Worm (Caenorhabditis elegans) whole organism, L1 larva: ENCODE data around the gene mlt-11.
A peak's percentile ranks its signal among the peaks of the same experiment; 100 is the strongest.

ENCODE experiments used
- C34B4.2 ChIP-seq: sonication (generic microtip); optimal IDR thresholded peaks from 2 replicates; lab custom pipeline; 2017; ENCODE audit warnings: mild to moderate bottlenecking, missing genetic modification characterization, missing compliant biosample characterization
- aha-1 ChIP-seq: fragments of 150-350 bp; optimal IDR thresholded peaks from 2 replicates; lab custom pipeline; 2014; ENCODE audit warnings: missing biosample characterization, missing genetic modification characterization
- ama-1 ChIP-seq: fragments of 150-350 bp; optimal IDR thresholded peaks from 2 replicates; lab custom pipeline; 2014
- blmp-1 ChIP-seq: fragments of 150-350 bp; optimal IDR thresholded peaks from 2 replicates; lab custom pipeline; 2014; ENCODE audit warnings: missing biosample characterization, missing genetic modification characterization
- ceh-63 ChIP-seq: fragments of 200-800 bp; sonication (Bioruptor generic); optimal IDR thresholded peaks from 2 replicates; lab custom pipeline; 2018; ENCODE audit warnings: mild to moderate bottlenecking, missing genetic modification characterization, missing compliant biosample characterization
- ceh-88 ChIP-seq: fragments of 200-800 bp; sonication (Bioruptor generic); IDR thresholded peaks from 2 replicates; pipeline ENCODE4 v1.3.6; 2022; ENCODE audit warnings: missing genetic modification characterization, missing compliant biosample characterization
- ces-1 ChIP-seq: fragments of 150-350 bp; optimal IDR thresholded peaks from 2 replicates; lab custom pipeline; 2014; ENCODE audit warnings: missing biosample characterization, missing genetic modification reagents, missing genetic modification characterization
- dpl-1 ChIP-seq, 3 experiments: fragments of 150-350 bp in 2 of 3; sonication (generic microtip) in 1 of 3; optimal IDR thresholded peaks; 2 replicates each; lab custom pipeline; 2014 to 2017; ENCODE audit warnings: missing biosample characterization in 3 of 3, missing genetic modification characterization in 3 of 3, missing genetic modification reagents in 3 of 3
- egl-27 ChIP-seq, 2 experiments: fragments of 150-350 bp in 1 of 2; sonication (generic microtip); optimal IDR thresholded peaks; 3 replicates each; lab custom pipeline; 2017 to 2018; ENCODE audit warnings: missing biosample characterization in 2 of 2, missing genetic modification characterization in 2 of 2, missing genetic modification reagents in 2 of 2
- elt-3 ChIP-seq, 6 experiments: fragments of 150-350 bp in 1 of 6; sonication (generic microtip); optimal IDR thresholded peaks; 2 replicates each; lab custom pipeline; 2017 to 2018; ENCODE audit warnings: missing biosample characterization in 6 of 6, missing genetic modification characterization in 6 of 6, inconsistent platforms in 1 of 6
- fkh-8 ChIP-seq: sonication (generic microtip); optimal IDR thresholded peaks from 2 replicates; lab custom pipeline; 2016; ENCODE audit warnings: mild to moderate bottlenecking, missing genetic modification characterization, missing compliant biosample characterization
- fos-1 ChIP-seq: fragments of 150-350 bp; optimal IDR thresholded peaks from 2 replicates; lab custom pipeline; 2014; ENCODE audit warnings: missing biosample characterization, missing genetic modification characterization
- isw-1 ChIP-seq: fragments of 200-800 bp; sonication (Bioruptor generic); IDR thresholded peaks from 2 replicates; pipeline ENCODE4 v1.3.6; 2022; ENCODE audit warnings: missing genetic modification characterization, missing compliant biosample characterization
- lin-13 ChIP-seq: fragments of 150-350 bp; optimal IDR thresholded peaks from 2 replicates; lab custom pipeline; 2014; ENCODE audit warnings: missing biosample characterization, missing genetic modification reagents, missing genetic modification characterization
- lin-14 ChIP-seq: fragments of 200-800 bp; sonication (Bioruptor generic); optimal IDR thresholded peaks from 2 replicates; lab custom pipeline; 2018; ENCODE audit warnings: mild to moderate bottlenecking, missing genetic modification characterization, moderate library complexity, missing compliant biosample characterization
- lin-15B ChIP-seq: fragments of 150-350 bp; sonication (generic microtip); optimal IDR thresholded peaks from 3 replicates; lab custom pipeline; 2014; ENCODE audit warnings: missing biosample characterization, missing genetic modification characterization
- mab-9 ChIP-seq: fragments of 200-800 bp; sonication (Bioruptor generic); IDR thresholded peaks from 2 replicates; pipeline ENCODE4 v1.3.6; 2022; ENCODE audit warnings: missing genetic modification reagents, missing genetic modification characterization, missing compliant biosample characterization
- nhr-11 ChIP-seq: fragments of 150-350 bp; optimal IDR thresholded peaks from 2 replicates; lab custom pipeline; 2014; ENCODE audit warnings: missing biosample characterization, missing genetic modification characterization
- nhr-20 ChIP-seq: sonication (generic microtip); optimal IDR thresholded peaks from 2 replicates; lab custom pipeline; 2016; ENCODE audit warnings: mild to moderate bottlenecking, missing genetic modification characterization, missing compliant biosample characterization
- nhr-237 ChIP-seq: fragments of 150-350 bp; optimal IDR thresholded peaks from 2 replicates; lab custom pipeline; 2014; ENCODE audit warnings: missing biosample characterization, missing genetic modification characterization
- nhr-28 ChIP-seq: fragments of 150-350 bp; optimal IDR thresholded peaks from 2 replicates; lab custom pipeline; 2014; ENCODE audit warnings: missing biosample characterization, missing genetic modification characterization
- nhr-71 ChIP-seq: sonication (generic microtip); optimal IDR thresholded peaks from 2 replicates; lab custom pipeline; 2016; ENCODE audit warnings: mild to moderate bottlenecking, missing genetic modification characterization, moderate library complexity, missing compliant biosample characterization
- nhr-76 ChIP-seq: sonication (generic microtip); optimal IDR thresholded peaks from 2 replicates; lab custom pipeline; 2017; ENCODE audit warnings: missing biosample characterization, missing genetic modification characterization
- pag-3 ChIP-seq: sonication (generic microtip); optimal IDR thresholded peaks from 2 replicates; lab custom pipeline; 2017; ENCODE audit warnings: missing genetic modification characterization, mild to moderate bottlenecking, missing compliant biosample characterization, antibody characterized with exemption, borderline replicate concordance; ENCODE audit not compliant: insufficient read depth
- rnt-1 ChIP-seq: sonication (generic microtip); optimal IDR thresholded peaks from 2 replicates; lab custom pipeline; 2016; ENCODE audit warnings: mild to moderate bottlenecking, missing genetic modification characterization, moderate library complexity, missing compliant biosample characterization
- skn-1 ChIP-seq: fragments of 150-350 bp; optimal IDR thresholded peaks from 2 replicates; lab custom pipeline; 2014; ENCODE audit warnings: missing biosample characterization, missing genetic modification characterization
- snu-23 ChIP-seq: sonication (generic microtip); optimal IDR thresholded peaks from 2 replicates; lab custom pipeline; 2016; ENCODE audit warnings: missing genetic modification characterization, missing compliant biosample characterization
- sox-4 ChIP-seq: sonication (generic microtip); optimal IDR thresholded peaks from 2 replicates; lab custom pipeline; 2016; ENCODE audit warnings: missing genetic modification characterization, missing compliant biosample characterization
- sup-37 ChIP-seq: fragments of 200-800 bp; sonication (Bioruptor generic); optimal IDR thresholded peaks from 2 replicates; lab custom pipeline; 2018; ENCODE audit warnings: mild to moderate bottlenecking, missing genetic modification characterization, missing compliant biosample characterization
- tbx-2 ChIP-seq: sonication (generic microtip); optimal IDR thresholded peaks from 2 replicates; lab custom pipeline; 2016; ENCODE audit warnings: missing genetic modification characterization, missing compliant biosample characterization
- tlp-1 ChIP-seq: fragments of 150-350 bp; optimal IDR thresholded peaks from 2 replicates; lab custom pipeline; 2014; ENCODE audit warnings: missing biosample characterization, missing genetic modification characterization
- unc-130 ChIP-seq: fragments of 150-350 bp; optimal IDR thresholded peaks from 2 replicates; lab custom pipeline; 2017; ENCODE audit warnings: missing biosample characterization, missing genetic modification characterization, inconsistent platforms
- unc-98 ChIP-seq: fragments of 200-800 bp; sonication (Bioruptor generic); IDR thresholded peaks from 2 replicates; pipeline ENCODE4 v1.3.6; 2022; ENCODE audit warnings: missing genetic modification characterization, missing compliant biosample characterization
- vab-15 ChIP-seq: sonication (generic microtip); optimal IDR thresholded peaks from 2 replicates; lab custom pipeline; 2017; ENCODE audit warnings: missing genotype, mild to moderate bottlenecking, missing genetic modification characterization, missing compliant biosample characterization
- zag-1 ChIP-seq: fragments of 150-350 bp; optimal IDR thresholded peaks from 2 replicates; lab custom pipeline; 2014; ENCODE audit warnings: missing biosample characterization, missing genetic modification characterization
- zip-4 ChIP-seq: fragments of 200-800 bp; sonication (Bioruptor generic); optimal IDR thresholded peaks from 2 replicates; lab custom pipeline; 2018; ENCODE audit warnings: mild to moderate bottlenecking, missing genetic modification characterization, moderate library complexity, missing compliant biosample characterization
- ztf-11 ChIP-seq, 2 experiments: sonication (generic microtip); optimal IDR thresholded peaks; 2 replicates each; lab custom pipeline; 2016 to 2017; ENCODE audit warnings: missing genetic modification characterization in 2 of 2, missing biosample characterization in 1 of 2, missing compliant biosample characterization in 1 of 2
- ztf-4 ChIP-seq: fragments of 150-350 bp; optimal IDR thresholded peaks from 2 replicates; lab custom pipeline; 2014; ENCODE audit warnings: missing biosample characterization, missing genetic modification characterization

mlt-11 gene

DNA sequence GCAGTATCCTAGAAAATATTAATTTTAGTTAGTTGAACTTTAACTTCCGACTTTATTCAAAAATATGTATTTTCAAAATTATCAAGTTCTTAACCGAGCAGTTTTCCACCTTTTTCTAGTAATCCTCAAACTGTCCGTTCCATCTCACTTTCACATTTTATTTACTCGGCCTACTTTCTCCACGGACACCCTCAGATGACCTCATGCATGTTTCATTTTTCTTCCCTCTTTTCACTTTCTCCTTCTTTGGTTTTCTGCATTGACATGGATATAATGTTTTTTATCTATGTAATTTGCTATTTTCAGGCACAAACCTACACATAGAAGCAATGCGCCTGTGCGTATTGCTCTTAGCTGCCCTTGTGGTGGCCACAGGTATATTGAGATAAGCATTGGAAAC is at the start of gene mlt-11:
TSS of gene mlt-11 (plus strand) at position 301 of the 400 bp plus-strand sequence.
- TF ChIP-seq nhr-237 (tag; lab: Kevin White, UChicago) (no peak), blmp-1 (peak; percentile 76)

DNA sequence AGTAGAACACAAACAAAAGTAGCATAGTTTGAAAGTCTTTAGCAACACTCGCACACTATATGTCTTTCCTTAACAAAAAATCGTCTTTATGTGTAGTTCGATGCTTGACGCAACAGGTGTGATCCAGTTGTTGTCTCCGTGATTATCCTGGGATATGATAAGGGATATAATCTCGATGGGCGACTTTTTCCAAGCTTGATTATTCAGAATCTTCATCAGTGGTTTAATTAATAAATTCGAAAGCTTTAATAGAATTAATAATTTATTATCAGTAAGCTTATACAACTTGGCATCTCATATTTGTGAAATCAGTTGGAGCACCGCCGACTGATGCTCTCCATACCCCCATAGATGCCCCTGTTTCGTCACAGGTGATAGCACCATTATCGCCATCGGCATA is 48.4 kb upstream of the mlt-11 start, which contains the start of gene F46B3.7:
TSS of gene F46B3.7 (minus strand) at position 101 of the 400 bp plus-strand sequence.
- TF ChIP-seq unc-98 (GFP tag; lab: Robert Waterston, UW) (no peak), isw-1 (GFP tag; lab: Robert Waterston, UW) (no peak), skn-1 (tag; lab: Kevin White, UChicago) (no peak), lin-13 (GFP tag; lab: Kevin White, UChicago) (no peak), egl-27 (tag; optimal IDR thresholded peaks at IDR 0.05; lab: Kevin White, UChicago) (no peak)
- TF ChIP-seq, all 84 proteins: peak for 0

DNA sequence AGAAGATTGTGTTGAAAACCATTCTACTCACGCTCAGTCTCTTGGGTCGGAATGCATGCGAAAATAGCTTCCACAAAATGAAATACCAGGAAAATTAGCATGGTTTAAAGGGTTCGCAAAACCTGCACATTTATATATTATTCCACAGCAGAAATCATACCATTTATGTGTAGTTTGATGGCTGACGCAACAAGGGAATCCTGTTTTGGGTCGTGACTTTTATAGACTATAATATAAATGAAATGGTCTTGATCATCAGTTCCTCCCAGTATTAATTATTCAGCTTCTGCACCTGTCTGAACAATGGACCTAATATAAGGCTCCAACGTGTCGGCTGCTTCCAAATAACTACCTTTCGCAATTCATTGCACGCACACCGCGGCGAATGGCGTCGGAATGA is 43.9 kb upstream of the mlt-11 start, which contains the start of gene F46B3.8:
TSS of gene F46B3.8 (minus strand) at position 101 of the 400 bp plus-strand sequence.
- TF ChIP-seq lin-15B = no peak
- TF ChIP-seq lin-14 = no peak
- no peak for TF ChIP-seq ces-1
- no peak for TF ChIP-seq ceh-63
- no peak for TF ChIP-seq skn-1 (tag; lab: Kevin White, UChicago)
- TF ChIP-seq unc-98 (GFP tag; lab: Robert Waterston, UW) = no peak
- no peak for TF ChIP-seq nhr-76 (tag; lab: Kevin White, UChicago)
- no peak for TF ChIP-seq nhr-20 (tag; lab: Kevin White, UChicago)
- TF ChIP-seq ztf-4 = no peak
- no peak for TF ChIP-seq aha-1 (tag; lab: Kevin White, UChicago)
- no peak for TF ChIP-seq blmp-1
- no peak for TF ChIP-seq zag-1 (tag; lab: Kevin White, UChicago)
- no peak for TF ChIP-seq fos-1 (tag; lab: Kevin White, UChicago)
- TF ChIP-seq nhr-28 = no peak
- TF ChIP-seq sup-37 (GFP tag; lab: Kevin White, UChicago) = no peak
- no peak for TF ChIP-seq tbx-2 (tag; lab: Kevin White, UChicago)
- no peak for TF ChIP-seq isw-1 (GFP tag; lab: Robert Waterston, UW)
- no peak for TF ChIP-seq unc-130
- TF ChIP-seq nhr-11 (tag; lab: Kevin White, UChicago) = no peak
- TF ChIP-seq vab-15 = no peak
- TF ChIP-seq, all 84 proteins: peak for 0

DNA sequence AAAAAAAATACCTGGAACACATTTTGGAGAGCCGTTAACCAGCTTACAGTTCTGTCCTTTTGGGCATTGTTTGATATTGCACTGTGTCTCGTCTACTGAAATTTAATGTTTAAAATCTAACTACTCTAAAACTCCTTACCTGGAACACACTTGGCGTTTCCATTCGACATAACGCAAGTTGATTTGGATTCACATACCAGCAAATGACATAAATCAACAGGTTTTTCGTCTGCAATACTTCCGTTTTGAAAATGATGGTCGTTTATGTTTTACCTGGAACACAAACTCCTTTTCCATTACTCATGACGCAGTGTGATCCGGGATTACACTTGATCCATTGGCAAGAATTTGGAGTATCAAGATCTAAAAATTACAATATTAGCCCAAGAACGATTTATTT is 41.7 kb upstream of the mlt-11 start:
- no peak for TF ChIP-seq sox-4 (tag; lab: Kevin White, UChicago)
- no peak for TF ChIP-seq nhr-20 (tag; lab: Kevin White, UChicago)
- TF ChIP-seq dpl-1 (GFP tag; optimal IDR thresholded peaks at IDR 0.05; lab: Kevin White, UChicago) = no peak
- TF ChIP-seq ceh-88 (GFP tag; lab: Robert Waterston, UW) = no peak
- no peak for TF ChIP-seq sup-37 (GFP tag; lab: Kevin White, UChicago)
- TF ChIP-seq tlp-1 = no peak
- no peak for TF ChIP-seq elt-3 (tag; optimal IDR thresholded peaks at IDR 0.05; lab: Kevin White, UChicago)
- no peak for TF ChIP-seq rnt-1 (tag; lab: Kevin White, UChicago)
- no peak for TF ChIP-seq fkh-8 (tag; lab: Kevin White, UChicago)
- TF ChIP-seq lin-14 = no peak

DNA sequence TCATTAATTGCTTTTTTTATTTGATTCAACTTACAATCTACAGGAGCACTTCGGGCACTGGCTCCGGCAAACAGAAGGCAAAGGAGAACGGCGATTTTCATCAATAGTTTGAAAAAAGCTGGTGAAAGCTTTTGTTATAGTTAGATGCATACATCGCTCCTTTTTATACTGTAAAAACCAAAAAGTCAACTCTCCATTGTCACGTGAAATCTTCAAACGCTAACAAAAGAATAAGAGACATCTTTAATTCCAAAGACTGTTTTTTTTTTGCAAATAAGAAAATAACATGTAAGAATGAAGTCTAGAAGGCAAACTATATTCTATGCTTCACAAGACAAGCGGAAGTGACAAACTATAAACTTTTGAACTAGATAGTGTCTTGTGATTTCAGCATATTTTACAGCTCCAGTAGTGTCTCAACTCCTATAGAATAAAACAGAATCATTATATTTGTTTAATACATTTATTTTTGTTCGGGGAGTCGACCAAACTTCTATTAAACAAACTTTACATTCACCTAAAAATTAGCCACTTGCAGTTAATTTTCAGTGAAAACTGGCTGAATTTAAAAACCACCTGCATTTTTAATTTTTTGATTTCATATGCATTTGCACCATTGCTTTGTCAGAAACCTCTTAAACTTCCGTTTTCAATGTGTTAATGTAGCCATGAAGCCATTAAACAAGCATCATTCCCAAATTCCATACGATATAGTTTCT is 40.8 kb upstream of the mlt-11 start, which contains the start of the genes F46B3.9 and srz-18:
TSS of gene F46B3.9 (minus strand) at position 101 of the 719 bp plus-strand sequence.
TSS of gene srz-18 (plus strand) at position 669 of the 719 bp plus-strand sequence.
- TF ChIP-seq lin-15B (no peak), ces-1 (no peak), mab-9 (GFP tag; lab: Robert Waterston, UW) (no peak), snu-23 (GFP tag; lab: Kevin White, UChicago) (no peak), ama-1 (lab: Kevin White, UChicago) (no peak), C34B4.2 (tag; lab: Kevin White, UChicago) (no peak), nhr-11 (tag; lab: Kevin White, UChicago) (no peak), dpl-1 (GFP tag; optimal IDR thresholded peaks at IDR 0.05; lab: Kevin White, UChicago) (no peak), nhr-71 (no peak), pag-3 (tag; lab: Kevin White, UChicago) (no peak), zip-4 (no peak), rnt-1 (tag; lab: Kevin White, UChicago) (no peak), ztf-11 (tag; optimal IDR thresholded peaks at IDR 0.05; lab: Kevin White, UChicago) (no peak)
